Worm (Caenorhabditis elegans) whole organism, L3 larva: ENCODE measurements around the gene Y39B6A.42.

Experiments used
- R02D3.7 ChIP-seq: fragments of 150-350 bp; optimal IDR thresholded peaks from 2 replicates; lab custom pipeline; 2014; ENCODE audit warnings: missing biosample characterization, missing genetic modification characterization
- lin-15B ChIP-seq: fragments of 150-350 bp; optimal IDR thresholded peaks from 2 replicates; lab custom pipeline; 2014; ENCODE audit warnings: missing biosample characterization, missing genetic modification characterization
- lin-39 ChIP-seq: fragments of 150-350 bp; optimal IDR thresholded peaks from 2 replicates; lab custom pipeline; 2018; ENCODE audit warnings: missing biosample characterization, missing genetic modification reagents, missing genetic modification characterization
- nhr-25 ChIP-seq: sonication (generic microtip); optimal IDR thresholded peaks from 2 replicates; lab custom pipeline; 2017; ENCODE audit warnings: missing biosample characterization, missing genetic modification characterization
- nhr-28 ChIP-seq: fragments of 150-350 bp; optimal IDR thresholded peaks from 2 replicates; lab custom pipeline; 2014; ENCODE audit warnings: missing biosample characterization, missing genetic modification characterization
- nhr-76 ChIP-seq: fragments of 150-350 bp; sonication (generic microtip); optimal IDR thresholded peaks from 5 replicates; lab custom pipeline; 2014; ENCODE audit warnings: missing biosample characterization, missing genetic modification characterization
- pqm-1 ChIP-seq: fragments of 150-350 bp; optimal IDR thresholded peaks from 2 replicates; lab custom pipeline; 2017; ENCODE audit warnings: missing biosample characterization, missing genetic modification characterization, inconsistent platforms
- unc-62 ChIP-seq: fragments of 150-350 bp; sonication (generic microtip); optimal IDR thresholded peaks from 4 replicates; lab custom pipeline; 2014; ENCODE audit warnings: missing biosample characterization, missing genetic modification reagents, missing genetic modification characterization
- zag-1 ChIP-seq: fragments of 150-350 bp; optimal IDR thresholded peaks from 2 replicates; lab custom pipeline; 2014; ENCODE audit warnings: missing biosample characterization, missing genetic modification characterization

ce11 chrV:18993535-18993990, 24.1 kb upstream of the Y39B6A.42 start, which contains the start of gene gtf-2F2:
- TF ChIP-seq lin-15B (tag; lab: Kevin White, UChicago): no peak
- no peak for TF ChIP-seq nhr-25 (tag; lab: Kevin White, UChicago)
- no peak for TF ChIP-seq nhr-76 (tag; lab: Kevin White, UChicago)
- TF ChIP-seq lin-39: no peak
- no peak for TF ChIP-seq nhr-28 (tag; lab: Kevin White, UChicago)
- no peak for TF ChIP-seq pqm-1 (tag; lab: Kevin White, UChicago)
- TF ChIP-seq zag-1 (tag; lab: Kevin White, UChicago): no peak
- TF ChIP-seq R02D3.7 (tag; lab: Kevin White, UChicago): no peak
- TF ChIP-seq unc-62 (GFP tag; lab: Kevin White, UChicago): no peak
